Fruit fly (Drosophila melanogaster) ovary, adult (tissue): Measurements from ENCODE around the gene AstC.

ENCODE experiments used
- CG17801 ChIP-seq: fragments of 200-800 bp; optimal IDR thresholded peaks from 2 replicates; lab custom pipeline; 2019; ENCODE audit warnings: missing biosample characterization, mild to moderate bottlenecking, missing genetic modification characterization, moderate library complexity; ENCODE audit not compliant: partially characterized antibody

AstC gene

DNA sequence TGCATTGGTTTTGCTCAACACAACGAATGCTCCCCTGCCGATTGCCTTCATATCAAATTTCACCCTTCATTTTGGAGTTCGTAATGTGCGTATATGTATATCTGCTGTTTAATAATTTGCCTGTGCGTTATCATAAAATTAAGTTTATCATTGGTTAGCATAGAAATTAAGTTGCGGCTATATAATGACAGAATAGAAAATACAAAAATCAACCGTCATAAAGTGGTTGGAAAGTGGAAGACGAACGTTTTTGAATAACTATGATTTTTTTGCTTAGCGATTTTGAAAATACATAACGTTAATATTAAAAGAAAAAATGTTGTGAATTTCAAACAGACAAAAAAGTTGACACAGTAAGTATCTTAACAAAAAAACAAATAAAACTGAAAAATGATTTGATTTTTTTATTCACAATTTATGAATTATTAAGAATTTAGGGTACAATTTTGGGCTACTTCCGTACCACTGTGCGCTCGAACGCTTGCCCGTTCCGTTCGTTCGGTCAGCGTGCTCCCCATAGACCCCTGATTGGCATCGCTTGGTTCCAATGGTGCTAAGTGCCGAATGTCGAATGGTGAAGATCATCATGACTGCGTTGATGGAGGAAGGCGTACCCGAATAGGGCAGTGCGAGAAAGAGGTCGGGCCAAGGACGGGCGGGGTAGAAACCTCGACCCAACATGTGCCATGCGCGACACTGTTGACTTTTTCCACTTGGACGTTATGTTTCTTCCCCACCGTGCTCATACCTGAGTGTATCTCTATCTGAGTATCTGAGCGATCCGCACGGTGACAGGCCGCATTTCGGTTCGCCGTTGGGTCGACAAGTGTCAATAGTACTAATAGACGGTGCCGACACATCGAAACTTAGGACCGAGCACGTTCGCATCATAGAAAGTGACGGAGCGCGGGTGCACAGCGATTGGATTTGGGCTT is 43.3 kb downstream of the AstC start:
- TF ChIP-seq CG17801 (GFP tag; lab: Kevin White, UChicago): no peak

DNA sequence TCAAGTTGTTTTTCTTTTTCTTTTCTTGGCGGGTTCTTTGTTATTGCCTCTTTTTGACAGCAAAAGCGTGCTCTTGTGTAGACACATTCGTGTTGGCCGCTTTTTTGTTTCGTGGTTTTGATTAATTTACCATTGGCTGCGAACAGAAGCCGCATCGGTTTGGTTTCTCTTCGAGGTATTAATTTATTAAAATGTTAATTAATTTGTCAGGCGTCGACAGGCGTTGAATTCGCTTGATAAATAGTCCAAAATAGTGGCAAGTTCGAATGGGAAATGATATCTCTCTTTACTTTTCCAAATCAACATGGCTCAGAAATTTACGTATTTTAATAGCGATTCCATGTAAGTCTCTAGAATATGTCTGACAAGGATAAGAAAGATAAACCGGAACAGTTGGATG is 46.7 kb downstream of the AstC start, which contains the start of gene CG18666:
Gene CG18666, plus strand, starts transcription at position 301 of the 400 bp plus-strand sequence.
- TF ChIP-seq CG17801 (GFP tag; lab: Kevin White, UChicago): peak; percentile 20

DNA sequence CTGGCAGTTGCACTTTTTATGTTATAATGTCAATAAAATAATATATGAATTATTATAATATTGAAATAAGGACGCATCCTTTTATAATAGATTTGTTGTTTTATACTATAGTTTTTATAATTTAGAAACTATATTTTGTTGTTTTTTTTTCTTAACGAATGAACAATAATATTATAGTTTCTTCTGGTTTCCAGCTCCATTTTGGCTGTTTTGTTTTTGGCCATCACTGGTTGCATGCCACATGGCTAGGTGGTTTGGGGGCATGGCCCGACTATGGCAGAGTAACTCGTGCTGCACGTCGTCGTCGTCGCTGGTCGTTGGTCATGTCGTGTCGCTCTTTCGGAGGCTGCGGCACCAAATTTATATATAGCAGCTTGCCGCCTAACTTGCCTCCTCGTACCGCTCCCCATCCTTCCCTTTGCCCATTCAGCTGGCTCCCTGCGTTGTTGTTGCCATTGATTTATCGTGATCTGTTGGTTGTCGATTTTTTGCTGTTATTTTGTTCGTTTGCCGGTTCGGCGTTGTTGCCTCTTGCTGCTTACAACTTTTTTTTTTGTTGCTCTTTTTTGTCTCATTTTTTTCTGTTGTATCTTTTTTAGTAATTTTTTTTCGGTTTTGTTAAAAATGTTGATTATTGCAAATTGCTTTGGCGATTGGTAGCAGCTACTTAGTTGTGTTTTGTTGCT is 48.8 kb downstream of the AstC start:
- no peak for TF ChIP-seq CG17801 (GFP tag; lab: Kevin White, UChicago)

- TF ChIP-seq CG17801 (GFP tag; lab: Kevin White, UChicago): no peak
Observed at dm6 chr2L:11027825-11028496, 53.2 kb downstream of the AstC start.

DNA sequence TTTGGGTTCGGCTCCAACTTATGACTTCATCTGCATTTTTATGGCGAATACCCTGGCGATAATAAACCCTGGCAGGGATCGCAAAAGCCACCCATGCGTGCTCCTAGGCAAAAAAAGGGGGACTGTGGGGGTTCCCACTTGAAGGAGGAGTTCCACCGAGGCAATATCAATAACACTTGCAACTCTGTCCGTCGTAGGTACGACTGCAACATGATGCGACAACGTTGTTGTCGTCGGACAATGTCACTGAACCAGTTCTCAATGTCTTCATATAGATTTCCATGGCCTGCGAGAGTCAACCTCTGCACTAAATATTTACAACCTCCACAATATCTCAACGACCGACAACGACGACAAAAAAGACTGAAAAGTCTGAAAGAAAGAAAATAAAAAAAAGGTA is 54.0 kb downstream of the AstC start:
- TF ChIP-seq CG17801 (GFP tag; lab: Kevin White, UChicago): no peak
